Worm (Caenorhabditis elegans) whole organism, late embryonic: Measurements from ENCODE around the gene abu-7.

Experiments
- C08G9.2 ChIP-seq: sonication (generic microtip); optimal IDR thresholded peaks from 2 replicates; lab custom pipeline; 2016; ENCODE audit warnings: mild to moderate bottlenecking, missing genetic modification characterization, moderate library complexity, missing compliant biosample characterization
- C38D4.7 ChIP-seq: fragments of 200-800 bp; sonication (Bioruptor generic); optimal IDR thresholded peaks from 2 replicates; lab custom pipeline; 2018; ENCODE audit warnings: mild to moderate bottlenecking, missing genetic modification characterization, moderate library complexity, missing compliant biosample characterization
- K02D7.2 ChIP-seq: sonication (generic microtip); optimal IDR thresholded peaks from 2 replicates; lab custom pipeline; 2017; ENCODE audit warnings: mild to moderate bottlenecking, missing genetic modification characterization, missing compliant biosample characterization
- K09A11.1 ChIP-seq: sonication (generic microtip); optimal IDR thresholded peaks from 2 replicates; lab custom pipeline; 2017; ENCODE audit warnings: antibody characterized with exemption, mild to moderate bottlenecking, missing genetic modification characterization, missing compliant biosample characterization; ENCODE audit not compliant: insufficient read depth
- T23F11.4 ChIP-seq: fragments of 200-800 bp; sonication (Bioruptor generic); optimal IDR thresholded peaks from 2 replicates; lab custom pipeline; 2018; ENCODE audit warnings: mild to moderate bottlenecking, missing genetic modification characterization, missing compliant biosample characterization
- Y22D7AL.16 ChIP-seq: sonication (generic microtip); optimal IDR thresholded peaks from 2 replicates; lab custom pipeline; 2016; ENCODE audit warnings: missing genetic modification characterization, missing compliant biosample characterization
- ahr-1 ChIP-seq: sonication (generic microtip); optimal IDR thresholded peaks from 2 replicates; lab custom pipeline; 2016; ENCODE audit warnings: missing genetic modification characterization, missing compliant biosample characterization
- ama-1 ChIP-seq: fragments of 150-350 bp; optimal IDR thresholded peaks from 2 replicates; lab custom pipeline; 2014
- ceh-2 ChIP-seq: sonication (generic microtip); optimal IDR thresholded peaks from 2 replicates; lab custom pipeline; 2016; ENCODE audit warnings: missing genotype, missing genetic modification characterization, missing compliant biosample characterization
- ceh-22 ChIP-seq: sonication (generic microtip); optimal IDR thresholded peaks from 2 replicates; lab custom pipeline; 2017; ENCODE audit warnings: missing biosample characterization, missing genetic modification characterization
- ceh-24 ChIP-seq: sonication (generic microtip); optimal IDR thresholded peaks from 2 replicates; lab custom pipeline; 2016; ENCODE audit warnings: mild to moderate bottlenecking, missing genetic modification characterization, missing compliant biosample characterization
- ceh-30 ChIP-seq: fragments of 150-350 bp; optimal IDR thresholded peaks from 2 replicates; lab custom pipeline; 2014; ENCODE audit warnings: missing biosample characterization, missing genetic modification characterization
- ceh-31 ChIP-seq: sonication (generic microtip); optimal IDR thresholded peaks from 2 replicates; lab custom pipeline; 2016; ENCODE audit warnings: missing genetic modification characterization, missing compliant biosample characterization
- ceh-34 ChIP-seq: sonication (generic microtip); optimal IDR thresholded peaks from 2 replicates; lab custom pipeline; 2016; ENCODE audit warnings: mild to moderate bottlenecking, missing genetic modification characterization, missing compliant biosample characterization
- ceh-48 ChIP-seq: sonication (generic microtip); optimal IDR thresholded peaks from 2 replicates; lab custom pipeline; 2016; ENCODE audit warnings: missing genetic modification characterization, inconsistent platforms, missing compliant biosample characterization
- ceh-9 ChIP-seq: sonication (generic microtip); optimal IDR thresholded peaks from 2 replicates; lab custom pipeline; 2016; ENCODE audit warnings: mild to moderate bottlenecking, missing genetic modification characterization, inconsistent platforms, missing compliant biosample characterization
- dmd-4 ChIP-seq: sonication (generic microtip); optimal IDR thresholded peaks from 2 replicates; lab custom pipeline; 2016; ENCODE audit warnings: borderline replicate concordance, missing genetic modification characterization, missing compliant biosample characterization
- elt-2 ChIP-seq: sonication (generic microtip); optimal IDR thresholded peaks from 2 replicates; lab custom pipeline; 2016; ENCODE audit warnings: missing genetic modification reagents, missing genetic modification characterization, missing compliant biosample characterization
- elt-4 ChIP-seq: sonication (generic microtip); optimal IDR thresholded peaks from 2 replicates; lab custom pipeline; 2016; ENCODE audit warnings: missing genetic modification characterization, missing compliant biosample characterization
- ets-4 ChIP-seq: sonication (generic microtip); optimal IDR thresholded peaks from 2 replicates; lab custom pipeline; 2016; ENCODE audit warnings: missing genetic modification characterization, missing compliant biosample characterization
- fkh-10 ChIP-seq: fragments of 150-350 bp; optimal IDR thresholded peaks from 2 replicates; lab custom pipeline; 2014; ENCODE audit warnings: missing biosample characterization, missing genetic modification reagents, missing genetic modification characterization
- gmeb-2 ChIP-seq: sonication (generic microtip); optimal IDR thresholded peaks from 2 replicates; lab custom pipeline; 2016; ENCODE audit warnings: missing genetic modification characterization, inconsistent platforms, missing compliant biosample characterization
- hlh-8 ChIP-seq: sonication (generic microtip); optimal IDR thresholded peaks from 2 replicates; lab custom pipeline; 2016; ENCODE audit warnings: missing genotype, missing genetic modification characterization, missing compliant biosample characterization
- madf-2 ChIP-seq: sonication (generic microtip); optimal IDR thresholded peaks from 2 replicates; lab custom pipeline; 2017; ENCODE audit warnings: missing genetic modification characterization, missing compliant biosample characterization
- mec-3 ChIP-seq: sonication (generic microtip); optimal IDR thresholded peaks from 2 replicates; lab custom pipeline; 2016; ENCODE audit warnings: borderline replicate concordance, missing genetic modification characterization, missing compliant biosample characterization
- nfya-1 ChIP-seq: sonication (generic microtip); optimal IDR thresholded peaks from 2 replicates; lab custom pipeline; 2017; ENCODE audit warnings: missing genetic modification characterization, mild to moderate bottlenecking, missing compliant biosample characterization, antibody characterized with exemption, moderate library complexity
- npax-4 ChIP-seq: sonication (generic microtip); optimal IDR thresholded peaks from 2 replicates; lab custom pipeline; 2016; ENCODE audit warnings: missing genetic modification characterization, missing compliant biosample characterization
- odd-2 ChIP-seq: sonication (generic microtip); optimal IDR thresholded peaks from 2 replicates; lab custom pipeline; 2017; ENCODE audit warnings: antibody characterized with exemption, mild to moderate bottlenecking, missing genetic modification characterization, missing compliant biosample characterization
- pha-2 ChIP-seq: sonication (generic microtip); optimal IDR thresholded peaks from 2 replicates; lab custom pipeline; 2017; ENCODE audit warnings: mild to moderate bottlenecking, missing genetic modification characterization, missing compliant biosample characterization
- pha-4 ChIP-seq: fragments of 150-350 bp; optimal IDR thresholded peaks from 2 replicates; lab custom pipeline; 2018; ENCODE audit warnings: missing biosample characterization, missing genetic modification reagents, missing genetic modification characterization
- pqm-1 ChIP-seq: sonication (generic microtip); optimal IDR thresholded peaks from 2 replicates; lab custom pipeline; 2016; ENCODE audit warnings: missing genetic modification characterization, missing compliant biosample characterization
- pros-1 ChIP-seq: fragments of 150-350 bp; optimal IDR thresholded peaks from 2 replicates; lab custom pipeline; 2014; ENCODE audit warnings: missing biosample characterization, missing genetic modification reagents, missing genetic modification characterization
- ref-2 ChIP-seq: sonication (generic microtip); optimal IDR thresholded peaks from 2 replicates; lab custom pipeline; 2016; ENCODE audit warnings: missing genetic modification characterization, missing compliant biosample characterization
- rnt-1 ChIP-seq: sonication (generic microtip); optimal IDR thresholded peaks from 2 replicates; lab custom pipeline; 2016; ENCODE audit warnings: missing genetic modification characterization, missing compliant biosample characterization
- sdc-2 ChIP-seq: sonication (generic microtip); optimal IDR thresholded peaks from 2 replicates; lab custom pipeline; 2016; ENCODE audit warnings: missing genotype, missing genetic modification characterization, missing compliant biosample characterization
- sox-2 ChIP-seq: fragments of 200-800 bp; sonication (Bioruptor generic); IDR thresholded peaks from 2 replicates; pipeline ENCODE4 v1.3.6; 2022; ENCODE audit warnings: missing genetic modification reagents, missing genetic modification characterization, missing compliant biosample characterization
- tbx-2 ChIP-seq: sonication (generic microtip); optimal IDR thresholded peaks from 2 replicates; lab custom pipeline; 2016; ENCODE audit warnings: missing genetic modification characterization, missing compliant biosample characterization
- unc-3 ChIP-seq, 2 experiments: fragments of 200-800 bp in 1 of 2; sonication (Bioruptor generic) in 1 of 2; sonication (generic microtip) in 1 of 2; conservative IDR thresholded peaks in 1 of 2; optimal IDR thresholded peaks in 1 of 2; 2 replicates each; pipeline versions ENCODE4 v1.3.6 to Lab custom; 2016 to 2022; ENCODE audit warnings: missing compliant biosample characterization in 2 of 2, missing genetic modification characterization in 2 of 2, missing genetic modification reagents in 1 of 2
- unc-42 ChIP-seq: sonication (generic microtip); optimal IDR thresholded peaks from 2 replicates; lab custom pipeline; 2016; ENCODE audit warnings: missing genotype, missing genetic modification characterization, missing compliant biosample characterization
- ztf-16 ChIP-seq: sonication (generic microtip); optimal IDR thresholded peaks from 2 replicates; lab custom pipeline; 2017; ENCODE audit warnings: missing genetic modification characterization, missing compliant biosample characterization

abu-7 gene

DNA sequence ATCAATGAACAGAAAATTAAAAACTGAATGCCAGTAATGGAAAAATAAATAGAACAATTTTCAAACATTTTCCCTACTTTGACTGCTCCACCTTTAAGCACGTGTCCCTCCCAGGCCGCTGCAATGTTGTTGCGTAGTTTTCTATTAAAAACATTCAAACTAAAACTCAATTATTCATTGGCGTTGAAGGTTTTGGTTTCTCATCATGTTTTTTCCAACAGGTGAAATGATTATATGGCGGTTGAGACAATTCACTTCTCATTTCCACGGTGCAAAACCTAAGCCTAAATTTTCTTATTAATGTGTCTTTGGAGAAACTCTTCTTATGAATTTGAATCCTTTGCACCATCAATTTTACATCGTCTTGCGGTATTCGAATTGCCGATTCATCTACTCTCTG, 13.7 kb downstream of the abu-7 start, which contains the start of gene srh-130:
TSS of gene srh-130 (plus strand) at position 301 of the 400 bp plus-strand sequence.
- TF ChIP-seq pha-4 (no peak), ceh-2 (tag; lab: Kevin White, UChicago) (no peak)

DNA sequence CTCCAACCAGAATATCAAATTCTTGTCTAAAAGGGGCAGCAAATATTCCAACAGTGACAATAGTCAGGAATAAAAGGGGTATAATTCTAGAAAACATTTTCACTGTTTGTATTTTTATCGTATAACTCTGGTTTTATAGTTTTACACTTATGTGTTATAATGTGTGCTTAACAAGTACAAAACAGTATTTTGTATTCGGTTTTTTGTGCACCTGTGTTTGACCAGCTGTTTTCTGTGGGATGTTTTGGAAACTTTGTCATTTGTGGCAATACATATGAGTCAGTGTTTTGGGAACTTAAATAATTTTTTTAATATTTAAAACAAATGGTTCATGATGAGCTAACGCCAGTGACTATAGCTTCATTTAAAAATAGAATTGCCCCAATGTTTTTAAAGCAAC, 18.2 kb downstream of the abu-7 start, which contains the start of gene F14F9.6:
TSS of gene F14F9.6 (minus strand) at position 101 of the 400 bp plus-strand sequence.
- TF ChIP-seq ztf-16: no peak
- no peak for TF ChIP-seq ref-2 (tag; lab: Kevin White, UChicago)
- no peak for TF ChIP-seq nfya-1
- no peak for TF ChIP-seq C38D4.7
- no peak for TF ChIP-seq rnt-1 (tag; lab: Kevin White, UChicago)
- TF ChIP-seq pqm-1 (tag; lab: Kevin White, UChicago): no peak
- no peak for TF ChIP-seq pha-2 (tag; lab: Kevin White, UChicago)
- no peak for TF ChIP-seq ceh-24 (tag; lab: Kevin White, UChicago)
- TF ChIP-seq elt-2 (tag; lab: Kevin White, UChicago): no peak
- no peak for TF ChIP-seq mec-3 (tag; lab: Kevin White, UChicago)
- TF ChIP-seq K02D7.2 (tag; lab: Kevin White, UChicago): no peak
- no peak for TF ChIP-seq ets-4 (tag; lab: Kevin White, UChicago)
- TF ChIP-seq ceh-48 (tag; lab: Kevin White, UChicago): no peak
- no peak for TF ChIP-seq unc-3 (GFP tag; conservative IDR thresholded peaks at IDR 0.05; lab: Robert Waterston, UW)
- TF ChIP-seq unc-3 (tag; optimal IDR thresholded peaks at IDR 0.05; lab: Kevin White, UChicago): no peak
- no peak for TF ChIP-seq sdc-2 (tag; lab: Kevin White, UChicago)
- TF ChIP-seq tbx-2 (tag; lab: Kevin White, UChicago): no peak
- TF ChIP-seq hlh-8 (tag; lab: Kevin White, UChicago): no peak
- no peak for TF ChIP-seq Y22D7AL.16 (tag; lab: Kevin White, UChicago)

DNA sequence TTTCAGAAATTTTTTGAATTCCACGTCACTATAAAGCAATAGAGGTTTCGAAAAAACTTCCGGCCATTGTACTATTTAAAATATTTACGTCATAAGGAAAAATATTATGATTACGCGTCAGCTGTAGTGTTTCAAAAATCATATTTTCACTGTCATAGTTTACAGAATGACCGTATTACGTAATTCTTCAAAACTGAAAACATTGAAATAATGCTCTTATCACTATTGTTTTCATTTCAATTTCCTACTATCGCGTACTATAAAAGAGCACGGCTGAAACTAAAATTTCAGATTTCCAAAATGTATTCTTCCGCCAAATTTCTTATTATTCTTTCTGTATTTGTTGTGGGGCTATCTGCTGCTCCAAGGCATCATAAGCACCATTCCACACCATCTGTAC, 20.0 kb downstream of the abu-7 start, which contains the start of gene F14F9.2:
TSS of gene F14F9.2 (plus strand) at position 301 of the 400 bp plus-strand sequence.
- no peak for TF ChIP-seq ama-1 (lab: Kevin White, UChicago)
- no peak for TF ChIP-seq ceh-31 (tag; lab: Kevin White, UChicago)
- no peak for TF ChIP-seq pqm-1 (tag; lab: Kevin White, UChicago)
- no peak for TF ChIP-seq pha-2 (tag; lab: Kevin White, UChicago)
- no peak for TF ChIP-seq ceh-22 (tag; lab: Kevin White, UChicago)
- no peak for TF ChIP-seq ceh-9 (tag; lab: Kevin White, UChicago)
- no peak for TF ChIP-seq sox-2 (GFP tag; lab: Robert Waterston, UW)
- no peak for TF ChIP-seq Y22D7AL.16 (tag; lab: Kevin White, UChicago)
- TF ChIP-seq ceh-30: no peak
- no peak for TF ChIP-seq madf-2 (tag; lab: Kevin White, UChicago)

DNA sequence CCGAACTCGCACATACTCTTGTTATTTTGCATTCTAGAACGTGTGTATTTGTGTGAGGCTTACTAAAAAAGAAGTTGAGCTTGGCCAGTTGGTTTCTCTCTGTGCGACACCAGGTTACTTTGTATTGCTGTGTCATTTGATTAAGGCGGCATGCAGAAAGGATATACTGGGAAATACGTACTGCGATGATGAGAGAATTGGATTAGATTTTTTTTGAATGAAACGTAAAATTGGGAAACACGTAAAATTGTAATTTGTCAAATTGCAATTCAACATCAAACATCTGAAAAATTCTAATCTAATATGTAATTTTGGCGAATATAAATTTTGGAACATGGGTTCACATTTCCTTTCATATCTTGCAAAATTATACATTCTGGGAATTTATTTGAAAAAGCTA, 20.8 kb downstream of the abu-7 start, which contains the start of gene srh-129:
TSS of gene srh-129 (minus strand) at position 101 of the 400 bp plus-strand sequence.
- no peak for TF ChIP-seq odd-2 (tag; lab: Kevin White, UChicago)

DNA sequence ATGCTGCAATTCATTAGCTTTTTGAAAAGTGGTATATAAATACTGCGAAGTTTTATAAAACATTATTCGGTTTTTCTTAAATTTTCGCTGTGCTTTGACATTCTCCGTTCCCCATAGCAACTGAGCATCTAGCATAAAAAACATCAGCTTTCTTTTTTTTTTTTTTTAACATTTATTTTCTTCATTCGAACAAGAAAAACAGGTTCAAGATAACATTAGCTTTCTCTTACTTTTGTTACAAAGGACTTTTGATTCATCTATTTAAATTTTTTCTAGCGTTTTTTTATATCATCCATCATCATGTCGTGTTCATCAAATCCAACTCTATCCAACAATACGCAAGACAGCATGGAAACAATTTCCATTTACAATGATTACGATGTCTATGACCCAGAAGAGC, 26.7 kb downstream of the abu-7 start, which contains the start of gene F14F9.3:
TSS of gene F14F9.3 (plus strand) at position 301 of the 400 bp plus-strand sequence.
- no peak for TF ChIP-seq ceh-48 (tag; lab: Kevin White, UChicago)
- no peak for TF ChIP-seq ceh-34
- no peak for TF ChIP-seq dmd-4 (tag; lab: Kevin White, UChicago)
- TF ChIP-seq Y22D7AL.16 (tag; lab: Kevin White, UChicago): no peak
- no peak for TF ChIP-seq C08G9.2 (tag; lab: Kevin White, UChicago)
- TF ChIP-seq T23F11.4: no peak
- TF ChIP-seq ets-4 (tag; lab: Kevin White, UChicago): no peak
- no peak for TF ChIP-seq unc-42 (tag; lab: Kevin White, UChicago)
- no peak for TF ChIP-seq fkh-10 (GFP tag; lab: Kevin White, UChicago)
- TF ChIP-seq C38D4.7: no peak
- TF ChIP-seq pros-1 (tag; lab: Kevin White, UChicago): no peak
- no peak for TF ChIP-seq elt-2 (tag; lab: Kevin White, UChicago)
- no peak for TF ChIP-seq gmeb-2 (tag; lab: Kevin White, UChicago)
- no peak for TF ChIP-seq nfya-1
- no peak for TF ChIP-seq K09A11.1 (tag; lab: Kevin White, UChicago)
- no peak for TF ChIP-seq mec-3 (tag; lab: Kevin White, UChicago)
- no peak for TF ChIP-seq npax-4 (tag; lab: Kevin White, UChicago)
- no peak for TF ChIP-seq elt-4 (tag; lab: Kevin White, UChicago)
- TF ChIP-seq tbx-2 (tag; lab: Kevin White, UChicago): no peak
- no peak for TF ChIP-seq ahr-1 (tag; lab: Kevin White, UChicago)
- TF ChIP-seq, all 69 proteins: peak for 0
